Worm (Caenorhabditis elegans) whole organism, L2 larva: ENCODE measurements around the gene F18E9.8.

ENCODE experiments used
- C34F6.9 ChIP-seq: fragments of 150-350 bp; optimal IDR thresholded peaks from 2 replicates; lab custom pipeline; 2014; ENCODE audit warnings: missing biosample characterization, missing genetic modification characterization
- R02D3.7 ChIP-seq: fragments of 150-350 bp; optimal IDR thresholded peaks from 2 replicates; lab custom pipeline; 2014; ENCODE audit warnings: missing biosample characterization, missing genetic modification characterization
- ZK546.5 ChIP-seq: sonication (generic microtip); optimal IDR thresholded peaks from 2 replicates; lab custom pipeline; 2017; ENCODE audit warnings: missing biosample characterization, missing genetic modification characterization
- aly-2 ChIP-seq: fragments of 150-350 bp; optimal IDR thresholded peaks from 2 replicates; lab custom pipeline; 2014; ENCODE audit warnings: missing biosample characterization, missing genetic modification characterization
- ama-1 ChIP-seq: fragments of 150-350 bp; optimal IDR thresholded peaks from 2 replicates; lab custom pipeline; 2018; ENCODE audit warnings: inconsistent platforms
- blmp-1 ChIP-seq: sonication (generic microtip); optimal IDR thresholded peaks from 2 replicates; lab custom pipeline; 2017; ENCODE audit warnings: missing genetic modification characterization, mild to moderate bottlenecking, missing compliant biosample characterization, antibody characterized with exemption, moderate library complexity; ENCODE audit not compliant: insufficient read depth
- ceh-16 ChIP-seq: fragments of 150-350 bp; optimal IDR thresholded peaks from 2 replicates; lab custom pipeline; 2014; ENCODE audit warnings: missing biosample characterization, missing genetic modification characterization
- ceh-82 ChIP-seq: fragments of 150-350 bp; optimal IDR thresholded peaks from 2 replicates; lab custom pipeline; 2014; ENCODE audit warnings: missing biosample characterization, missing genetic modification characterization
- crh-2 ChIP-seq: sonication (generic microtip); optimal IDR thresholded peaks from 2 replicates; lab custom pipeline; 2017; ENCODE audit warnings: missing biosample characterization, missing genetic modification characterization
- dmd-4 ChIP-seq: sonication (generic microtip); optimal IDR thresholded peaks from 2 replicates; lab custom pipeline; 2017; ENCODE audit warnings: missing biosample characterization, missing genetic modification characterization
- egl-27 ChIP-seq: sonication (generic microtip); optimal IDR thresholded peaks from 3 replicates; lab custom pipeline; 2017; ENCODE audit warnings: missing biosample characterization, missing genetic modification reagents, missing genetic modification characterization
- elt-1 ChIP-seq: fragments of 150-350 bp; optimal IDR thresholded peaks from 2 replicates; lab custom pipeline; 2014; ENCODE audit warnings: missing biosample characterization, missing genetic modification characterization
- elt-3 ChIP-seq: sonication (generic microtip); optimal IDR thresholded peaks from 2 replicates; lab custom pipeline; 2017; ENCODE audit warnings: missing biosample characterization, missing genetic modification characterization
- fos-1 ChIP-seq: fragments of 150-350 bp; optimal IDR thresholded peaks from 2 replicates; lab custom pipeline; 2014; ENCODE audit warnings: missing biosample characterization, missing genetic modification characterization
- gmeb-1 ChIP-seq: fragments of 150-350 bp; optimal IDR thresholded peaks from 2 replicates; lab custom pipeline; 2014; ENCODE audit warnings: missing biosample characterization, missing genetic modification characterization
- lin-11 ChIP-seq: fragments of 150-350 bp; sonication (generic microtip); optimal IDR thresholded peaks from 2 replicates; lab custom pipeline; 2014; ENCODE audit warnings: missing biosample characterization, missing genetic modification characterization, inconsistent platforms, mixed read lengths
- lin-13 ChIP-seq: fragments of 150-350 bp; optimal IDR thresholded peaks from 2 replicates; lab custom pipeline; 2014; ENCODE audit warnings: missing biosample characterization, missing genetic modification reagents, missing genetic modification characterization
- lin-39 ChIP-seq: fragments of 150-350 bp; optimal IDR thresholded peaks from 2 replicates; lab custom pipeline; 2014; ENCODE audit warnings: missing biosample characterization, missing genetic modification reagents, missing genetic modification characterization
- mab-5 ChIP-seq: fragments of 150-350 bp; optimal IDR thresholded peaks from 2 replicates; lab custom pipeline; 2014; ENCODE audit warnings: missing biosample characterization, missing genetic modification characterization
- mbf-1 ChIP-seq: sonication (generic microtip); optimal IDR thresholded peaks from 2 replicates; lab custom pipeline; 2017; ENCODE audit warnings: missing biosample characterization, missing genetic modification characterization
- mdl-1 ChIP-seq, 2 experiments: fragments of 150-350 bp in 1 of 2; sonication (generic microtip) in 1 of 2; optimal IDR thresholded peaks; 2 replicates each; lab custom pipeline; 2017; ENCODE audit warnings: missing biosample characterization in 2 of 2, missing genetic modification characterization in 2 of 2
- nhr-11 ChIP-seq: fragments of 150-350 bp; optimal IDR thresholded peaks from 2 replicates; lab custom pipeline; 2014; ENCODE audit warnings: missing biosample characterization, missing genetic modification characterization
- nhr-12 ChIP-seq: fragments of 150-350 bp; optimal IDR thresholded peaks from 2 replicates; lab custom pipeline; 2014; ENCODE audit warnings: missing biosample characterization, missing genetic modification characterization
- nhr-129 ChIP-seq: fragments of 150-350 bp; optimal IDR thresholded peaks from 2 replicates; lab custom pipeline; 2014; ENCODE audit warnings: missing biosample characterization, missing genetic modification characterization
- nhr-21 ChIP-seq: fragments of 150-350 bp; optimal IDR thresholded peaks from 2 replicates; lab custom pipeline; 2014; ENCODE audit warnings: missing biosample characterization, missing genetic modification characterization
- nhr-25 ChIP-seq: fragments of 150-350 bp; sonication (generic microtip); optimal IDR thresholded peaks from 3 replicates; lab custom pipeline; 2014; ENCODE audit warnings: missing biosample characterization, missing genetic modification characterization
- nhr-6 ChIP-seq: fragments of 150-350 bp; optimal IDR thresholded peaks from 2 replicates; lab custom pipeline; 2014; ENCODE audit warnings: missing biosample characterization, missing genetic modification characterization
- peb-1 ChIP-seq: fragments of 150-350 bp; optimal IDR thresholded peaks from 2 replicates; lab custom pipeline; 2014; ENCODE audit warnings: missing biosample characterization, missing genetic modification characterization
- sem-4 ChIP-seq: fragments of 150-350 bp; optimal IDR thresholded peaks from 2 replicates; lab custom pipeline; 2014; ENCODE audit warnings: missing biosample characterization, missing genetic modification reagents, missing genetic modification characterization
- skn-1 ChIP-seq: sonication (generic microtip); optimal IDR thresholded peaks from 2 replicates; lab custom pipeline; 2017; ENCODE audit warnings: missing biosample characterization, missing genetic modification characterization
- snpc-4 ChIP-seq: fragments of 150-350 bp; optimal IDR thresholded peaks from 2 replicates; lab custom pipeline; 2014; ENCODE audit warnings: missing biosample characterization, missing genetic modification characterization
- unc-39 ChIP-seq: fragments of 150-350 bp; optimal IDR thresholded peaks from 2 replicates; lab custom pipeline; 2014; ENCODE audit warnings: missing biosample characterization, missing genetic modification characterization
- unc-55 ChIP-seq: fragments of 150-350 bp; sonication (generic microtip); optimal IDR thresholded peaks from 3 replicates; lab custom pipeline; 2014; ENCODE audit warnings: missing biosample characterization, missing genetic modification reagents, missing genetic modification characterization
- zag-1 ChIP-seq: fragments of 150-350 bp; optimal IDR thresholded peaks from 2 replicates; lab custom pipeline; 2014; ENCODE audit warnings: missing biosample characterization, missing genetic modification characterization
- ztf-1 ChIP-seq: fragments of 200-800 bp; sonication (Bioruptor generic); conservative IDR thresholded peaks from 2 replicates; pipeline ENCODE4 v1.3.6; 2022; ENCODE audit warnings: missing genetic modification characterization, missing compliant biosample characterization
- ztf-4 ChIP-seq: fragments of 150-350 bp; optimal IDR thresholded peaks from 2 replicates; lab custom pipeline; 2014; ENCODE audit warnings: missing biosample characterization, missing genetic modification characterization

Gene F18E9.8

ce11 chrX:8582767-8583360 is 1.5 kb upstream of the F18E9.8 start:
- TF ChIP-seq nhr-21 (no peak), blmp-1 (tag; lab: Kevin White, UChicago) (peak; percentile 65), lin-13 (GFP tag; lab: Kevin White, UChicago) (no peak)

- TF ChIP-seq ztf-1 (GFP tag; lab: Robert Waterston, UW) (no peak), ztf-4 (tag; lab: Kevin White, UChicago) (no peak), snpc-4 (tag; lab: Kevin White, UChicago) (no peak), crh-2 (tag; lab: Kevin White, UChicago) (no peak), elt-3 (tag; lab: Kevin White, UChicago) (no peak), ZK546.5 (tag; lab: Kevin White, UChicago) (no peak), nhr-12 (tag; lab: Kevin White, UChicago) (no peak), peb-1 (tag; lab: Kevin White, UChicago) (no peak), mbf-1 (tag; lab: Kevin White, UChicago) (no peak), lin-13 (GFP tag; lab: Kevin White, UChicago) (no peak), nhr-21 (no peak), sem-4 (tag; lab: Kevin White, UChicago) (no peak), nhr-25 (tag; lab: Kevin White, UChicago) (no peak)
- TF ChIP-seq, all 48 proteins: peak for 0
Observed at ce11 chrX:8580217-8580616, 1.1 kb downstream of the F18E9.8 start, which contains the start of gene F18E9.4. Gene F18E9.4, plus strand, starts transcription at chrX:8580517.

ce11 chrX:8570997-8571517 is 10.3 kb downstream of the F18E9.8 start, which contains the start of gene jmjd-3.1:
Gene jmjd-3.1, plus strand, starts transcription at chrX:8571047.
- no peak for TF ChIP-seq ztf-4 (tag; lab: Kevin White, UChicago)

ce11 chrX:8569159-8569558 is 12.2 kb downstream of the F18E9.8 start:
- TF ChIP-seq blmp-1 (tag; lab: Kevin White, UChicago) (no peak), zag-1 (tag; lab: Kevin White, UChicago) (no peak), ceh-16 (tag; lab: Kevin White, UChicago) (no peak), lin-13 (GFP tag; lab: Kevin White, UChicago) (no peak), C34F6.9 (tag; lab: Kevin White, UChicago) (peak; percentile 6), ztf-4 (tag; lab: Kevin White, UChicago) (no peak), lin-11 (no peak), nhr-6 (tag; lab: Kevin White, UChicago) (no peak), peb-1 (tag; lab: Kevin White, UChicago) (no peak), ama-1 (no peak), elt-3 (tag; lab: Kevin White, UChicago) (no peak), snpc-4 (tag; lab: Kevin White, UChicago) (no peak), nhr-11 (tag; lab: Kevin White, UChicago) (no peak), gmeb-1 (tag; lab: Kevin White, UChicago) (no peak), nhr-25 (tag; lab: Kevin White, UChicago) (no peak), dmd-4 (no peak), ztf-1 (GFP tag; lab: Robert Waterston, UW) (no peak), nhr-129 (tag; lab: Kevin White, UChicago) (peak; percentile 22), ceh-82 (no peak), mab-5 (tag; lab: Kevin White, UChicago) (no peak), fos-1 (tag; lab: Kevin White, UChicago) (no peak), lin-39 (no peak), aly-2 (tag; lab: Kevin White, UChicago) (no peak), unc-39 (tag; lab: Kevin White, UChicago) (no peak), skn-1 (tag; lab: Kevin White, UChicago) (no peak), unc-55 (GFP tag; lab: Kevin White, UChicago) (peak; percentile 21), R02D3.7 (no peak), egl-27 (tag; lab: Kevin White, UChicago) (no peak), mdl-1 (tag; optimal IDR thresholded peaks at IDR 0.05; lab: Kevin White, UChicago) (peak in 1 of 2 experiments; percentile 6), elt-1 (tag; lab: Kevin White, UChicago) (no peak)
